Fruit fly (Drosophila melanogaster) whole organism, wandering third instar larva: Measurements from ENCODE around the gene CG4218.

ENCODE experiments used
- CG32264 ChIP-seq: fragments of 200-800 bp; sonication (Bioruptor generic); optimal IDR thresholded peaks from 2 replicates; lab custom pipeline; 2016; ENCODE audit warnings: missing biosample characterization, missing genetic modification characterization
- CG9705 ChIP-seq: fragments of 200-800 bp; sonication (Bioruptor generic); optimal IDR thresholded peaks from 2 replicates; lab custom pipeline; 2018; ENCODE audit warnings: missing biosample characterization, mild to moderate bottlenecking, missing genetic modification characterization
- CrebA ChIP-seq: fragments of 200-800 bp; sonication (Bioruptor generic); optimal IDR thresholded peaks from 2 replicates; lab custom pipeline; 2016; ENCODE audit warnings: missing biosample characterization, mild to moderate bottlenecking, missing genetic modification characterization, borderline replicate concordance
- Dfd ChIP-seq: fragments of >200 bp; optimal IDR thresholded peaks from 2 replicates; lab custom pipeline; 2017; ENCODE audit warnings: missing biosample characterization, missing genetic modification characterization
- HLH106 ChIP-seq: fragments of 200-800 bp; optimal IDR thresholded peaks from 3 replicates; lab custom pipeline; 2019; ENCODE audit warnings: missing biosample characterization, mild to moderate bottlenecking, missing genetic modification characterization, moderate library complexity
- Hnf4 ChIP-seq: fragments of 200-800 bp; sonication (Bioruptor generic); optimal IDR thresholded peaks from 2 replicates; lab custom pipeline; 2016; ENCODE audit warnings: missing biosample characterization, mild to moderate bottlenecking, missing genetic modification characterization
- Hr78 ChIP-seq: fragments of >200 bp; optimal IDR thresholded peaks from 2 replicates; lab custom pipeline; 2017; ENCODE audit warnings: missing biosample characterization, missing genetic modification characterization
- Hr83 ChIP-seq: fragments of 200-300 bp; sonication (Bioruptor generic); optimal IDR thresholded peaks from 2 replicates; lab custom pipeline; 2016; ENCODE audit warnings: missing biosample characterization, mild to moderate bottlenecking, missing genetic modification characterization, moderate library complexity; ENCODE audit not compliant: poor library complexity, severe bottlenecking
- Mio ChIP-seq: sonication (Bioruptor generic); optimal IDR thresholded peaks from 2 replicates; lab custom pipeline; 2016; ENCODE audit warnings: missing biosample characterization, missing genetic modification characterization
- Myc ChIP-seq: fragments of >200 bp; optimal IDR thresholded peaks from 2 replicates; lab custom pipeline; 2017
- N ChIP-seq: fragments of >200 bp; optimal IDR thresholded peaks from 2 replicates; lab custom pipeline; 2018; ENCODE audit warnings: missing biosample characterization, missing external identifiers, missing genetic modification characterization
- OdsH ChIP-seq: fragments of 200-800 bp; sonication (Bioruptor generic); optimal IDR thresholded peaks from 2 replicates; lab custom pipeline; 2016; ENCODE audit warnings: missing biosample characterization, mild to moderate bottlenecking, missing genetic modification characterization
- Rel ChIP-seq, 2 experiments: fragments of 200-800 bp; sonication (Bioruptor generic) in 1 of 2; optimal IDR thresholded peaks; 2 replicates in 1 of 2; 3 replicates in 1 of 2; lab custom pipeline; 2016 to 2019; ENCODE audit warnings: mild to moderate bottlenecking in 2 of 2, missing biosample characterization in 2 of 2, missing genetic modification characterization in 2 of 2, moderate library complexity in 1 of 2
- Sp1 ChIP-seq: fragments of 200-800 bp; sonication (Bioruptor generic); optimal IDR thresholded peaks from 3 replicates; lab custom pipeline; 2019; ENCODE audit warnings: missing biosample characterization, mild to moderate bottlenecking, missing genetic modification characterization, moderate library complexity
- Vsx2 ChIP-seq: fragments of 200-300, 225-300 bp; sonication (Bioruptor generic); optimal IDR thresholded peaks from 2 replicates; lab custom pipeline; 2018; ENCODE audit warnings: missing biosample characterization, missing genetic modification characterization; ENCODE audit not compliant: partially characterized antibody
- br ChIP-seq: fragments of 200-800 bp; sonication (Bioruptor generic); optimal IDR thresholded peaks from 2 replicates; lab custom pipeline; 2016; ENCODE audit warnings: missing biosample characterization, missing genetic modification characterization
- brk ChIP-seq: fragments of 200-800 bp; sonication (Bioruptor generic); optimal IDR thresholded peaks from 2 replicates; lab custom pipeline; 2016; ENCODE audit warnings: missing biosample characterization, mild to moderate bottlenecking, missing genetic modification characterization
- dsf ChIP-seq: sonication (Bioruptor generic); optimal IDR thresholded peaks from 2 replicates; lab custom pipeline; 2016; ENCODE audit warnings: missing biosample characterization, missing genetic modification characterization, borderline replicate concordance
- ey ChIP-seq: fragments of 200-800 bp; sonication (Bioruptor generic); optimal IDR thresholded peaks from 2 replicates; lab custom pipeline; 2016; ENCODE audit warnings: missing biosample characterization, missing genetic modification characterization
- foxo ChIP-seq, 2 experiments: fragments of 200-800 bp; sonication (Bioruptor generic); optimal IDR thresholded peaks; 2 replicates in 1 of 2; 3 replicates in 1 of 2; lab custom pipeline; 2016 to 2017; ENCODE audit warnings: missing biosample characterization in 2 of 2, missing genetic modification characterization in 2 of 2
- fru ChIP-seq: fragments of 200-800 bp; sonication (Bioruptor generic); optimal IDR thresholded peaks from 3 replicates; lab custom pipeline; 2016; ENCODE audit warnings: missing biosample characterization, mild to moderate bottlenecking, missing genetic modification characterization
- h ChIP-seq: fragments of 200-800 bp; sonication (Bioruptor generic); optimal IDR thresholded peaks from 3 replicates; lab custom pipeline; 2016; ENCODE audit warnings: missing biosample characterization, mild to moderate bottlenecking, missing genetic modification characterization
- jim ChIP-seq: fragments of 175-275, 200-325 bp; sonication (Bioruptor generic); optimal IDR thresholded peaks from 2 replicates; lab custom pipeline; 2016; ENCODE audit warnings: missing biosample characterization, mild to moderate bottlenecking, missing genetic modification characterization
- lola ChIP-seq: fragments of >200 bp; optimal IDR thresholded peaks from 2 replicates; lab custom pipeline; 2017; ENCODE audit warnings: missing biosample characterization, missing genetic modification characterization
- pan ChIP-seq: fragments of >200 bp; optimal IDR thresholded peaks from 2 replicates; lab custom pipeline; 2017
- psq ChIP-seq: fragments of 200-800 bp; sonication (Bioruptor generic); optimal IDR thresholded peaks from 3 replicates; lab custom pipeline; 2017; ENCODE audit warnings: missing biosample characterization, mild to moderate bottlenecking, missing genetic modification characterization, moderate library complexity
- rgr ChIP-seq: fragments of 200-800 bp; sonication (Bioruptor generic); optimal IDR thresholded peaks from 3 replicates; lab custom pipeline; 2016; ENCODE audit warnings: missing biosample characterization, mild to moderate bottlenecking, missing genetic modification characterization
- sv ChIP-seq: fragments of 200-800 bp; sonication (Bioruptor generic); optimal IDR thresholded peaks from 3 replicates; lab custom pipeline; 2016; ENCODE audit warnings: missing biosample characterization, missing genetic modification characterization
- usp ChIP-seq: fragments of >200 bp; optimal IDR thresholded peaks from 2 replicates; lab custom pipeline; 2017; ENCODE audit warnings: missing biosample characterization, missing genetic modification characterization
- woc ChIP-seq: sonication (Bioruptor generic); optimal IDR thresholded peaks from 2 replicates; lab custom pipeline; 2016; ENCODE audit warnings: missing biosample characterization, mild to moderate bottlenecking, missing genetic modification characterization

CG4218 gene

dm6 chr2L:14523731-14524130 lies 25.2 kb downstream of the CG4218 start:
- TF ChIP-seq foxo (GFP tag; optimal IDR thresholded peaks at IDR 0.05; lab: Kevin White, UChicago) (peak in 1 of 2 experiments; percentile 17), Rel (GFP tag; optimal IDR thresholded peaks at IDR 0.05; lab: Kevin White, UChicago) (no peak), Rel (tag; optimal IDR thresholded peaks at IDR 0.05; lab: Kevin White, UChicago) (no peak), CG9705 (GFP tag; lab: Kevin White, UChicago) (no peak), Hr78 (GFP tag; lab: Kevin White, UChicago) (no peak), HLH106 (tag; lab: Kevin White, UChicago) (no peak), Hr83 (no peak)

dm6 chr2L:14521472-14521871 lies 27.4 kb downstream of the CG4218 start:
- TF ChIP-seq CG32264 (no peak), fru (GFP tag; lab: Kevin White, UChicago) (peak; percentile 12), OdsH (GFP tag; lab: Kevin White, UChicago) (peak; percentile 0)

dm6 chr2L:14520504-14520903 lies 28.4 kb downstream of the CG4218 start:
- no peak for TF ChIP-seq jim (GFP tag; lab: Kevin White, UChicago)
- TF ChIP-seq Vsx2 (GFP tag; lab: Kevin White, UChicago): no peak
- TF ChIP-seq Dfd (GFP tag; lab: Kevin White, UChicago): no peak
- no peak for TF ChIP-seq Hnf4 (GFP tag; lab: Kevin White, UChicago)
- TF ChIP-seq lola: no peak
- TF ChIP-seq br (GFP tag; lab: Kevin White, UChicago): no peak
- TF ChIP-seq Sp1 (GFP tag; lab: Kevin White, UChicago): no peak
- TF ChIP-seq Rel (GFP tag; optimal IDR thresholded peaks at IDR 0.05; lab: Kevin White, UChicago): no peak
- TF ChIP-seq Rel (tag; optimal IDR thresholded peaks at IDR 0.05; lab: Kevin White, UChicago): no peak
- TF ChIP-seq CG32264: no peak
- TF ChIP-seq CrebA (GFP tag; lab: Kevin White, UChicago): no peak
- no peak for TF ChIP-seq N (GFP tag; lab: Kevin White, UChicago)
- TF ChIP-seq woc (GFP tag; lab: Kevin White, UChicago): no peak
- no peak for TF ChIP-seq Mio (GFP tag; lab: Kevin White, UChicago)

dm6 chr2L:14519251-14519650 lies 29.7 kb downstream of the CG4218 start:
- peak; percentile 69 for TF ChIP-seq br (GFP tag; lab: Kevin White, UChicago)
- peak; percentile 73 for TF ChIP-seq OdsH (GFP tag; lab: Kevin White, UChicago)
- TF ChIP-seq pan: peak; percentile 64
- peak; percentile 63 for TF ChIP-seq rgr
- TF ChIP-seq fru (GFP tag; lab: Kevin White, UChicago): peak; percentile 78
- TF ChIP-seq foxo (GFP tag; optimal IDR thresholded peaks at IDR 0.05; lab: Kevin White, UChicago): peak in 1 of 2 experiments; percentile 66
- no peak for TF ChIP-seq usp
- TF ChIP-seq CrebA (GFP tag; lab: Kevin White, UChicago): peak; percentile 17
- peak; percentile 66 for TF ChIP-seq woc (GFP tag; lab: Kevin White, UChicago)
- peak; percentile 64 for TF ChIP-seq ey (GFP tag; lab: Kevin White, UChicago)
- peak; percentile 33 for TF ChIP-seq HLH106 (tag; lab: Kevin White, UChicago)
- TF ChIP-seq Mio (GFP tag; lab: Kevin White, UChicago): no peak
- no peak for TF ChIP-seq Myc (lab: Kevin White, UChicago)
- peak; percentile 10 for TF ChIP-seq sv (GFP tag; lab: Kevin White, UChicago)
- TF ChIP-seq h (GFP tag; lab: Kevin White, UChicago): peak; percentile 68
- peak; percentile 61 for TF ChIP-seq Hnf4 (GFP tag; lab: Kevin White, UChicago)
- TF ChIP-seq dsf (GFP tag; lab: Kevin White, UChicago): no peak
- TF ChIP-seq brk (GFP tag; lab: Kevin White, UChicago): peak; percentile 36
- TF ChIP-seq Sp1 (GFP tag; lab: Kevin White, UChicago): peak; percentile 54
- no peak for TF ChIP-seq lola
- TF ChIP-seq psq (GFP tag; lab: Kevin White, UChicago): peak; percentile 80

- TF ChIP-seq woc (GFP tag; lab: Kevin White, UChicago): no peak
- no peak for TF ChIP-seq sv (GFP tag; lab: Kevin White, UChicago)
- TF ChIP-seq Hr83: no peak
- TF ChIP-seq CG32264: no peak
- no peak for TF ChIP-seq h (GFP tag; lab: Kevin White, UChicago)
- no peak for TF ChIP-seq CrebA (GFP tag; lab: Kevin White, UChicago)
- no peak for TF ChIP-seq CG9705 (GFP tag; lab: Kevin White, UChicago)
- no peak for TF ChIP-seq foxo (GFP tag; optimal IDR thresholded peaks at IDR 0.05; lab: Kevin White, UChicago)
Measured at dm6 chr2L:14517997-14518559, 30.8 kb downstream of the CG4218 start.
